Worm (Caenorhabditis elegans) whole organism, late embryonic: ENCODE measurements around the gene npp-23.

Experiments used
- T23F11.4 ChIP-seq: fragments of 200-800 bp; sonication (Bioruptor generic); optimal IDR thresholded peaks from 2 replicates; lab custom pipeline; 2018; ENCODE audit warnings: mild to moderate bottlenecking, missing genetic modification characterization, missing compliant biosample characterization
- hlh-8 ChIP-seq: sonication (generic microtip); optimal IDR thresholded peaks from 2 replicates; lab custom pipeline; 2016; ENCODE audit warnings: missing genotype, missing genetic modification characterization, missing compliant biosample characterization
- pros-1 ChIP-seq: fragments of 150-350 bp; optimal IDR thresholded peaks from 2 replicates; lab custom pipeline; 2014; ENCODE audit warnings: missing biosample characterization, missing genetic modification reagents, missing genetic modification characterization
- sdc-2 ChIP-seq: sonication (generic microtip); optimal IDR thresholded peaks from 2 replicates; lab custom pipeline; 2016; ENCODE audit warnings: missing genotype, missing genetic modification characterization, missing compliant biosample characterization

DNA sequence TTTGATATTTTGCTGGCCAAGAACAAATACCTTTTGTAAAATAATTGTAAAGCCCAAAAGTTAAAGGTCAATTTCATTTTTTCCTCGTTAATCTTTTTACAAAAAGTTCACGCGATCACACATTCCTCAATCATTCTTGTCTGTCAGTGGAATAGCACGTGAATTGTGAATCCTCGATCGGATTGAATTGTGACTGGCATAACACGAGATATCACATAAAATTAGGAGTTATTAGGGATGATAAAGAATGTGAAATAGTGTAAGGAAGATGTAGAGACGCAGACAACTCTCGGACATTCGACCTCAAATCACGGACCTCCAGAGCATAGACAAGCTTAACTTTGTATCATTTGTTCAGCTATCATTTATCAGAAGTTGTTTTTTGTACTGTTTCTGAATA, 36.7 kb upstream of the npp-23 start, which contains the start of gene C27B7.6:
- TF ChIP-seq pros-1 (tag; lab: Kevin White, UChicago): no peak
- no peak for TF ChIP-seq sdc-2 (tag; lab: Kevin White, UChicago)
- TF ChIP-seq T23F11.4 (GFP tag; lab: Kevin White, UChicago): no peak
- TF ChIP-seq hlh-8 (tag; lab: Kevin White, UChicago): no peak
